Fruit fly (Drosophila melanogaster) whole organism, embryonic: ENCODE measurements around the gene CG1951.

Source experiments
- CG10209 ChIP-seq: fragments of 200-800 bp; sonication (Bioruptor generic); optimal IDR thresholded peaks from 3 replicates; lab custom pipeline; 2017; ENCODE audit warnings: missing biosample characterization, mild to moderate bottlenecking, missing genetic modification characterization, missing genetic modification reagents
- Dip2 ChIP-seq: fragments of 200-800 bp; sonication (Bioruptor generic); IDR thresholded peaks from 2 replicates; pipeline ENCODE4 v1.3.6; 2022; ENCODE audit warnings: missing biosample characterization, missing genetic modification characterization
- HLHmδ ChIP-seq: fragments of 200-800 bp; sonication (Bioruptor generic); optimal IDR thresholded peaks from 2 replicates; lab custom pipeline; 2018; ENCODE audit warnings: missing biosample characterization, mild to moderate bottlenecking, missing genetic modification characterization, moderate library complexity
- br ChIP-seq: fragments of >200 bp; optimal IDR thresholded peaks from 2 replicates; lab custom pipeline; 2017

DNA sequence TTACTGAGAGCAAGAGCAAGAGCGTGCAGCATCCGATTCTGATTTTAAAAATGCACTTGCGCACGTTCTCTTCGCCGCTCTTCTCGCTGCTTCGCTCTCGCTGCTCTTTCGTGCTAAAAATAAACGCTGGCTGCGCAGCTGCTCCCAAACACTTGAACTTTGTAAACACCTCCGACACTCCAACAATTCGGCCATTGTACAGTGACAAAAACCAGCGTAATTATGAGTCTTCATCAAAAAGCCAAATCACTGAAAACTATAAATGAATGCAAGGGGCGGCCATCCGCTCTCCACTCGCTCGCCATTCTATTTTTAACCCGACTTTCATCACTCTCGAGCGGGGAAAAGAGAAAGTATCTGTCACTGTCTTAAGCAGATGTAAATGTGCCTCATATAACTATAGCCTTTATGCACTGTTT lies 37.7 kb downstream of the CG1951 start:
- TF ChIP-seq CG10209 (GFP tag; lab: Kevin White, UChicago) (no peak), br (no peak), HLHmδ (GFP tag; lab: Kevin White, UChicago) (no peak), Dip2 (GFP tag; lab: Robert Waterston, UW) (no peak)
